Worm (Caenorhabditis elegans) whole organism, L2 larva: ENCODE data around the gene rpb-11.
A peak's percentile ranks its signal among the peaks of the same experiment; 100 is the strongest.

Experiments
- C34F6.9 ChIP-seq: fragments of 150-350 bp; optimal IDR thresholded peaks from 2 replicates; lab custom pipeline; 2014; ENCODE audit warnings: missing biosample characterization, missing genetic modification characterization
- F13H6.1 ChIP-seq: sonication (generic microtip); optimal IDR thresholded peaks from 2 replicates; lab custom pipeline; 2016; ENCODE audit warnings: missing genetic modification characterization, missing compliant biosample characterization
- R02D3.7 ChIP-seq: fragments of 150-350 bp; optimal IDR thresholded peaks from 2 replicates; lab custom pipeline; 2014; ENCODE audit warnings: missing biosample characterization, missing genetic modification characterization
- Y55F3AM.14 ChIP-seq: fragments of 200-800 bp; sonication (Bioruptor generic); optimal IDR thresholded peaks from 2 replicates; lab custom pipeline; 2018; ENCODE audit warnings: mild to moderate bottlenecking, missing genetic modification characterization, missing compliant biosample characterization
- ZK546.5 ChIP-seq: sonication (generic microtip); optimal IDR thresholded peaks from 2 replicates; lab custom pipeline; 2017; ENCODE audit warnings: missing biosample characterization, missing genetic modification characterization
- alr-1 ChIP-seq: fragments of 150-350 bp; optimal IDR thresholded peaks from 2 replicates; lab custom pipeline; 2014; ENCODE audit warnings: missing biosample characterization, missing genetic modification characterization
- aly-2 ChIP-seq: fragments of 150-350 bp; optimal IDR thresholded peaks from 2 replicates; lab custom pipeline; 2014; ENCODE audit warnings: missing biosample characterization, missing genetic modification characterization
- ama-1 ChIP-seq: fragments of 150-350 bp; optimal IDR thresholded peaks from 2 replicates; lab custom pipeline; 2018; ENCODE audit warnings: inconsistent platforms
- blmp-1 ChIP-seq: sonication (generic microtip); optimal IDR thresholded peaks from 2 replicates; lab custom pipeline; 2017; ENCODE audit warnings: missing genetic modification characterization, mild to moderate bottlenecking, missing compliant biosample characterization, antibody characterized with exemption, moderate library complexity; ENCODE audit not compliant: insufficient read depth
- ceh-16 ChIP-seq: fragments of 150-350 bp; optimal IDR thresholded peaks from 2 replicates; lab custom pipeline; 2014; ENCODE audit warnings: missing biosample characterization, missing genetic modification characterization
- ceh-82 ChIP-seq: fragments of 150-350 bp; optimal IDR thresholded peaks from 2 replicates; lab custom pipeline; 2014; ENCODE audit warnings: missing biosample characterization, missing genetic modification characterization
- crh-2 ChIP-seq: sonication (generic microtip); optimal IDR thresholded peaks from 2 replicates; lab custom pipeline; 2017; ENCODE audit warnings: missing biosample characterization, missing genetic modification characterization
- egl-27 ChIP-seq: sonication (generic microtip); optimal IDR thresholded peaks from 3 replicates; lab custom pipeline; 2017; ENCODE audit warnings: missing biosample characterization, missing genetic modification reagents, missing genetic modification characterization
- elt-1 ChIP-seq: fragments of 150-350 bp; optimal IDR thresholded peaks from 2 replicates; lab custom pipeline; 2014; ENCODE audit warnings: missing biosample characterization, missing genetic modification characterization
- elt-3 ChIP-seq: sonication (generic microtip); optimal IDR thresholded peaks from 2 replicates; lab custom pipeline; 2017; ENCODE audit warnings: missing biosample characterization, missing genetic modification characterization
- fos-1 ChIP-seq: fragments of 150-350 bp; optimal IDR thresholded peaks from 2 replicates; lab custom pipeline; 2014; ENCODE audit warnings: missing biosample characterization, missing genetic modification characterization
- gmeb-1 ChIP-seq: fragments of 150-350 bp; optimal IDR thresholded peaks from 2 replicates; lab custom pipeline; 2014; ENCODE audit warnings: missing biosample characterization, missing genetic modification characterization
- lin-11 ChIP-seq: fragments of 150-350 bp; sonication (generic microtip); optimal IDR thresholded peaks from 2 replicates; lab custom pipeline; 2014; ENCODE audit warnings: missing biosample characterization, missing genetic modification characterization, inconsistent platforms, mixed read lengths
- lin-13 ChIP-seq: fragments of 150-350 bp; optimal IDR thresholded peaks from 2 replicates; lab custom pipeline; 2014; ENCODE audit warnings: missing biosample characterization, missing genetic modification reagents, missing genetic modification characterization
- lin-39 ChIP-seq: fragments of 150-350 bp; optimal IDR thresholded peaks from 2 replicates; lab custom pipeline; 2014; ENCODE audit warnings: missing biosample characterization, missing genetic modification reagents, missing genetic modification characterization
- mab-5 ChIP-seq: fragments of 150-350 bp; optimal IDR thresholded peaks from 2 replicates; lab custom pipeline; 2014; ENCODE audit warnings: missing biosample characterization, missing genetic modification characterization
- mbf-1 ChIP-seq: sonication (generic microtip); optimal IDR thresholded peaks from 2 replicates; lab custom pipeline; 2017; ENCODE audit warnings: missing biosample characterization, missing genetic modification characterization
- mdl-1 ChIP-seq, 2 experiments: fragments of 150-350 bp in 1 of 2; sonication (generic microtip) in 1 of 2; optimal IDR thresholded peaks; 2 replicates each; lab custom pipeline; 2017; ENCODE audit warnings: missing biosample characterization in 2 of 2, missing genetic modification characterization in 2 of 2
- nhr-10 ChIP-seq: sonication (generic microtip); optimal IDR thresholded peaks from 2 replicates; lab custom pipeline; 2017; ENCODE audit warnings: missing biosample characterization, missing genetic modification characterization
- nhr-11 ChIP-seq: fragments of 150-350 bp; optimal IDR thresholded peaks from 2 replicates; lab custom pipeline; 2014; ENCODE audit warnings: missing biosample characterization, missing genetic modification characterization
- nhr-12 ChIP-seq: fragments of 150-350 bp; optimal IDR thresholded peaks from 2 replicates; lab custom pipeline; 2014; ENCODE audit warnings: missing biosample characterization, missing genetic modification characterization
- nhr-129 ChIP-seq: fragments of 150-350 bp; optimal IDR thresholded peaks from 2 replicates; lab custom pipeline; 2014; ENCODE audit warnings: missing biosample characterization, missing genetic modification characterization
- nhr-21 ChIP-seq: fragments of 150-350 bp; optimal IDR thresholded peaks from 2 replicates; lab custom pipeline; 2014; ENCODE audit warnings: missing biosample characterization, missing genetic modification characterization
- nhr-23 ChIP-seq: fragments of 150-350 bp; optimal IDR thresholded peaks from 2 replicates; lab custom pipeline; 2014; ENCODE audit warnings: missing biosample characterization, missing genetic modification reagents, missing genetic modification characterization
- nhr-237 ChIP-seq: fragments of 150-350 bp; optimal IDR thresholded peaks from 2 replicates; lab custom pipeline; 2014; ENCODE audit warnings: missing biosample characterization, missing genetic modification characterization
- nhr-25 ChIP-seq: fragments of 150-350 bp; sonication (generic microtip); optimal IDR thresholded peaks from 3 replicates; lab custom pipeline; 2014; ENCODE audit warnings: missing biosample characterization, missing genetic modification characterization
- nhr-6 ChIP-seq: fragments of 150-350 bp; optimal IDR thresholded peaks from 2 replicates; lab custom pipeline; 2014; ENCODE audit warnings: missing biosample characterization, missing genetic modification characterization
- nhr-77 ChIP-seq: fragments of 150-350 bp; optimal IDR thresholded peaks from 2 replicates; lab custom pipeline; 2014; ENCODE audit warnings: missing biosample characterization, missing genetic modification characterization
- peb-1 ChIP-seq: fragments of 150-350 bp; optimal IDR thresholded peaks from 2 replicates; lab custom pipeline; 2014; ENCODE audit warnings: missing biosample characterization, missing genetic modification characterization
- skn-1 ChIP-seq: sonication (generic microtip); optimal IDR thresholded peaks from 2 replicates; lab custom pipeline; 2017; ENCODE audit warnings: missing biosample characterization, missing genetic modification characterization
- sma-9 ChIP-seq, 2 experiments: fragments of 150-350 bp in 1 of 2; sonication (generic microtip) in 1 of 2; optimal IDR thresholded peaks; 2 replicates each; lab custom pipeline; 2014 to 2016; ENCODE audit warnings: missing genetic modification characterization in 2 of 2, mild to moderate bottlenecking in 1 of 2, missing biosample characterization in 1 of 2, missing compliant biosample characterization in 1 of 2, missing genetic modification reagents in 1 of 2, moderate library complexity in 1 of 2
- snpc-4 ChIP-seq: fragments of 150-350 bp; optimal IDR thresholded peaks from 2 replicates; lab custom pipeline; 2014; ENCODE audit warnings: missing biosample characterization, missing genetic modification characterization
- unc-39 ChIP-seq: fragments of 150-350 bp; optimal IDR thresholded peaks from 2 replicates; lab custom pipeline; 2014; ENCODE audit warnings: missing biosample characterization, missing genetic modification characterization
- unc-55 ChIP-seq: fragments of 150-350 bp; sonication (generic microtip); optimal IDR thresholded peaks from 3 replicates; lab custom pipeline; 2014; ENCODE audit warnings: missing biosample characterization, missing genetic modification reagents, missing genetic modification characterization
- unc-62 ChIP-seq: fragments of 150-350 bp; optimal IDR thresholded peaks from 2 replicates; lab custom pipeline; 2014; ENCODE audit warnings: missing biosample characterization, missing genetic modification reagents, missing genetic modification characterization
- zag-1 ChIP-seq: fragments of 150-350 bp; optimal IDR thresholded peaks from 2 replicates; lab custom pipeline; 2014; ENCODE audit warnings: missing biosample characterization, missing genetic modification characterization
- ztf-1 ChIP-seq: fragments of 200-800 bp; sonication (Bioruptor generic); conservative IDR thresholded peaks from 2 replicates; pipeline ENCODE4 v1.3.6; 2022; ENCODE audit warnings: missing genetic modification characterization, missing compliant biosample characterization
- ztf-11 ChIP-seq: sonication (generic microtip); optimal IDR thresholded peaks from 2 replicates; lab custom pipeline; 2017; ENCODE audit warnings: missing biosample characterization, missing genetic modification characterization
- ztf-4 ChIP-seq: fragments of 150-350 bp; optimal IDR thresholded peaks from 2 replicates; lab custom pipeline; 2014; ENCODE audit warnings: missing biosample characterization, missing genetic modification characterization

The rpb-11 gene

ce11 chrII:14010656-14011376 lies 49.1 kb upstream of the rpb-11 start, which contains the start of gene F01D5.8:
Gene F01D5.8, plus strand, starts transcription at chrII:14010706.
- no peak for TF ChIP-seq mbf-1 (tag; lab: Kevin White, UChicago)
- TF ChIP-seq snpc-4 (tag; lab: Kevin White, UChicago) = peak; percentile 47
- peak; percentile 75 for TF ChIP-seq fos-1 (tag; lab: Kevin White, UChicago)

- TF ChIP-seq Y55F3AM.14 (no peak), unc-62 (GFP tag; lab: Kevin White, UChicago) (no peak), R02D3.7 (no peak), sma-9 (GFP tag; optimal IDR thresholded peaks at IDR 0.05; lab: Kevin White, UChicago) (no peak), sma-9 (tag; optimal IDR thresholded peaks at IDR 0.05; lab: Kevin White, UChicago) (no peak), elt-3 (tag; lab: Kevin White, UChicago) (no peak), unc-39 (tag; lab: Kevin White, UChicago) (no peak), mab-5 (no peak)
Measured at ce11 chrII:14014637-14015036, 45.2 kb upstream of the rpb-11 start.

ce11 chrII:14016865-14017264 lies 43.0 kb upstream of the rpb-11 start, which contains the start of gene cyp-37A1:
Gene cyp-37A1, minus strand, starts transcription at chrII:14016965.
- no peak for TF ChIP-seq mbf-1 (tag; lab: Kevin White, UChicago)
- TF ChIP-seq gmeb-1 = no peak
- TF ChIP-seq lin-39 (tag; lab: Kevin White, UChicago) = no peak
- no peak for TF ChIP-seq mab-5
- no peak for TF ChIP-seq skn-1 (tag; lab: Kevin White, UChicago)
- no peak for TF ChIP-seq ztf-1 (GFP tag; lab: Robert Waterston, UW)
- no peak for TF ChIP-seq unc-62 (GFP tag; lab: Kevin White, UChicago)
- no peak for TF ChIP-seq snpc-4 (tag; lab: Kevin White, UChicago)
- no peak for TF ChIP-seq F13H6.1 (tag; lab: Kevin White, UChicago)
- TF ChIP-seq nhr-12 (tag; lab: Kevin White, UChicago) = no peak
- TF ChIP-seq ZK546.5 (tag; lab: Kevin White, UChicago) = no peak

DNA sequence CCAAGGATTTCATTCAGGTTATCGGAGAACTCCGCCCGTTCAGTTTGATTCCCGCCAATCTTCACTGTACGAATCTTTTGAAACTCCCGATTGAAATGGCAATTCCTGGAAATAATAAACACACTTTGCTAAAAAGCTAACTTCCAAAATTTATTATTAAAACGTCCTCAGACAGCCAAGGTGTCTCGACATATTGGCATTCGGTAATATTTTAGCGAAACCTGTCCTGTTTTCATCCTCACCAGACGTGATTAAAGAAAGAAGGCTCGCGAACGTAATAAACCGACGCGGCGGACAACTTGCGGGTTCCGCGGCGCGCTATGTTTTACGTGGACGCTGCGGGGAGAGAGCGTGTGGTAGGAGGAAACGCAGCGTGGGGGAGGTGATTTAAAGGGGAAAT lies 41.7 kb upstream of the rpb-11 start:
- TF ChIP-seq ceh-16 (tag; lab: Kevin White, UChicago) = peak; percentile 80
- TF ChIP-seq nhr-11 (tag; lab: Kevin White, UChicago) = no peak
- TF ChIP-seq aly-2 = no peak
- TF ChIP-seq ztf-4 (tag; lab: Kevin White, UChicago) = peak; percentile 28
- peak; percentile 45 for TF ChIP-seq nhr-25
- no peak for TF ChIP-seq elt-1
- TF ChIP-seq lin-11 (tag; lab: Kevin White, UChicago) = peak; percentile 63
- TF ChIP-seq mab-5 = no peak
- no peak for TF ChIP-seq ztf-11
- peak; percentile 99 for TF ChIP-seq snpc-4 (tag; lab: Kevin White, UChicago)
- TF ChIP-seq R02D3.7 = no peak
- no peak for TF ChIP-seq peb-1
- no peak for TF ChIP-seq nhr-6 (tag; lab: Kevin White, UChicago)
- TF ChIP-seq unc-55 = peak; percentile 53
- TF ChIP-seq blmp-1 (tag; lab: Kevin White, UChicago) = no peak
- peak; percentile 26 for TF ChIP-seq nhr-10 (tag; lab: Kevin White, UChicago)
- no peak for TF ChIP-seq nhr-237
- TF ChIP-seq nhr-129 (tag; lab: Kevin White, UChicago) = peak; percentile 46
- TF ChIP-seq nhr-23 (tag; lab: Kevin White, UChicago) = no peak
- TF ChIP-seq ceh-82 (tag; lab: Kevin White, UChicago) = no peak
- TF ChIP-seq F13H6.1 (tag; lab: Kevin White, UChicago) = peak; percentile 77
- peak; percentile 78 for TF ChIP-seq sma-9 (GFP tag; optimal IDR thresholded peaks at IDR 0.05; lab: Kevin White, UChicago)
- no peak for TF ChIP-seq sma-9 (tag; optimal IDR thresholded peaks at IDR 0.05; lab: Kevin White, UChicago)
- peak; percentile 40 for TF ChIP-seq egl-27 (tag; lab: Kevin White, UChicago)
- peak; percentile 82 for TF ChIP-seq Y55F3AM.14
- no peak for TF ChIP-seq unc-62 (GFP tag; lab: Kevin White, UChicago)
- no peak for TF ChIP-seq nhr-12 (tag; lab: Kevin White, UChicago)
- TF ChIP-seq mdl-1 (tag; optimal IDR thresholded peaks at IDR 0.05; lab: Kevin White, UChicago) = peak; percentile 6 to 42
- 0 out of 2 replicates have a peak, but pooled peaks have one; percentile 80 for TF ChIP-seq ztf-1 (GFP tag; lab: Robert Waterston, UW)
- no peak for TF ChIP-seq elt-3 (tag; lab: Kevin White, UChicago)
- peak; percentile 99 for TF ChIP-seq ama-1
- TF ChIP-seq alr-1 = no peak
- TF ChIP-seq zag-1 (tag; lab: Kevin White, UChicago) = no peak
- peak; percentile 33 for TF ChIP-seq fos-1 (tag; lab: Kevin White, UChicago)
- peak; percentile 87 for TF ChIP-seq nhr-21 (tag; lab: Kevin White, UChicago)
- peak; percentile 67 for TF ChIP-seq nhr-77 (tag; lab: Kevin White, UChicago)
- TF ChIP-seq lin-39 (tag; lab: Kevin White, UChicago) = no peak
- TF ChIP-seq lin-13 (GFP tag; lab: Kevin White, UChicago) = peak; percentile 82
- no peak for TF ChIP-seq ZK546.5 (tag; lab: Kevin White, UChicago)
- TF ChIP-seq skn-1 (tag; lab: Kevin White, UChicago) = no peak
- TF ChIP-seq C34F6.9 (tag; lab: Kevin White, UChicago) = peak; percentile 44
- TF ChIP-seq crh-2 (tag; lab: Kevin White, UChicago) = peak; percentile 85
